Fruit fly (Drosophila melanogaster): Measurements from ENCODE around the gene CG17572.

- TF ChIP-seq CG8478 (optimal IDR thresholded peaks at IDR 0.05): no peak
- TF ChIP-seq psq (optimal IDR thresholded peaks at IDR 0.05): no peak
Observed at dm6 chr2L:19120196-19120950, 46.4 kb upstream of the CG17572 start, which contains the start of gene Ddc.
